Worm (Caenorhabditis elegans): ENCODE data around the gene nhr-222.

- TF ChIP-seq egl-27 (tag; optimal IDR thresholded peaks at IDR 0.05): no peak
- no peak for TF ChIP-seq snpc-4 (tag; optimal IDR thresholded peaks at IDR 0.05)
- TF ChIP-seq R02D3.7 (tag; optimal IDR thresholded peaks at IDR 0.05): no peak
- TF ChIP-seq nhr-77 (tag; optimal IDR thresholded peaks at IDR 0.05): no peak
- no peak for TF ChIP-seq lin-11 (tag; optimal IDR thresholded peaks at IDR 0.05)
- TF ChIP-seq mdl-1 (tag; optimal IDR thresholded peaks at IDR 0.05): no peak
- no peak for TF ChIP-seq ZK546.5 (tag; optimal IDR thresholded peaks at IDR 0.05)
- no peak for TF ChIP-seq mab-5 (tag; optimal IDR thresholded peaks at IDR 0.05)
- TF ChIP-seq lin-39 (tag; optimal IDR thresholded peaks at IDR 0.05): no peak
Observed at ce11 chrV:3496880-3497279, 46.4 kb downstream of the nhr-222 start, which contains the start of gene C07G3.15.

Measured in whole organism, L2 larva.